Fruit fly (Drosophila melanogaster): ENCODE data around the gene CG33639.

DNA sequence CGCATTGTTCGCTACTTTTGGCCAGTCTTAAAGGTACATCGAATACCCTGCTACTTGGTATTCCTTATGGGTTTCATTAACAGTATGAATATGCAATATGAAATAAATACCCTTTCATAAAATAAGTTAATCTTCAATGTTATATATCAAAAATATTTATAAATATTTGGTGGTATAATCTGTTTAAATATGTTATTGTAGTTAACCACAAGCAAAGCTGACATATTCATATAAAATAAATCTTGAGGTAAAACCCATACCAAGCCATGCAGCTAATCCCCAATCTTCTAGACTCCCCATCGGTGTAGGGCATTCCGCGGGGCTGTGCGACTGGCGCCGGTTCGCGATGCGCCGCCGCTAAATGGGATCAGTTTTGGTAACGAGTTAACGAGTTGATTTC, 46.5 kb upstream of the CG33639 start:
- no peak for TF ChIP-seq ttk (GFP tag; IDR thresholded peaks at IDR 0.05)
- no peak for TF ChIP-seq Sry-β (GFP tag; optimal IDR thresholded peaks at IDR 0.05)
- TF ChIP-seq ssp (GFP tag; IDR thresholded peaks at IDR 0.05): no peak
- no peak for TF ChIP-seq CG33213 (GFP tag; optimal IDR thresholded peaks at IDR 0.05)
- no peak for TF ChIP-seq fd64A (GFP tag; optimal IDR thresholded peaks at IDR 0.05)
- no peak for TF ChIP-seq CG2129 (GFP tag; IDR thresholded peaks at IDR 0.05; ENCODE audit: partially characterized antibody)
- TF ChIP-seq CG4424 (GFP tag; optimal IDR thresholded peaks at IDR 0.05): no peak
- no peak for TF ChIP-seq CG18262 (tag; optimal IDR thresholded peaks at IDR 0.05)

Data from whole organism, embryonic.